In genomic region chr3L:15234233-15234778, dm6 we compare ENCODE assay signal across 2 fruit fly cellular contexts.
TF ChIP-seq lines count a peak whose summit lies in the region.

No protein-coding gene starts in this region.

TF ChIP-seq in whole organism, embryonic, 481 proteins besides CTCF, POLR2A, EP300 and RAD21 (continued from another document and continues in another):
- TF ChIP-seq ap (GFP tag; IDR thresholded peaks at IDR 0.05; lab: Robert Waterston, UW) (no peak; the same call in 1 of the 2 replicates), pb (GFP tag; optimal IDR thresholded peaks at IDR 0.05; lab: Kevin White, UChicago) (no peak), abd-A (tag; optimal IDR thresholded peaks at IDR 0.05; lab: Kevin White, UChicago) (peak; percentile 52), row (GFP tag; IDR thresholded peaks at IDR 0.05; lab: Robert Waterston, UW) (peak; percentile 85), chm (GFP tag; IDR thresholded peaks at IDR 0.05; lab: Robert Waterston, UW) (no peak), zfh2 (GFP tag; optimal IDR thresholded peaks at IDR 0.05; lab: Kevin White, UChicago) (peak; percentile 25), CG12769 (tag; optimal IDR thresholded peaks at IDR 0.05; lab: Kevin White, UChicago) (peak; percentile 12), Myb (GFP tag; optimal IDR thresholded peaks at IDR 0.05; lab: Kevin White, UChicago) (no peak), Dad (GFP tag; optimal IDR thresholded peaks at IDR 0.05; lab: Kevin White, UChicago) (no peak), CG15696 (tag; optimal IDR thresholded peaks at IDR 0.05; lab: Kevin White, UChicago) (no peak), CG32532 (GFP tag; IDR thresholded peaks at IDR 0.05; lab: Robert Waterston, UW) (peak; percentile 67), H15 (GFP tag; IDR thresholded peaks at IDR 0.05; lab: Robert Waterston, UW) (peak; percentile 39; the same call in 1 of the 3 replicates), CG16813 (GFP tag; IDR thresholded peaks at IDR 0.05; lab: Robert Waterston, UW; ENCODE audit: partially characterized antibody) (no peak; the same call in 2 of the 3 replicates), CG6689 (GFP tag; IDR thresholded peaks at IDR 0.05; lab: Robert Waterston, UW) (no peak), Dip3 (GFP tag; optimal IDR thresholded peaks at IDR 0.05; lab: Kevin White, UChicago) (no peak), Fer3 (tag; optimal IDR thresholded peaks at IDR 0.05; lab: Kevin White, UChicago) (no peak), slou (GFP tag; optimal IDR thresholded peaks at IDR 0.05; lab: Kevin White, UChicago) (no peak), CG9817 (tag; optimal IDR thresholded peaks at IDR 0.05; lab: Kevin White, UChicago) (peak; percentile 32), Nf-YC (tag; optimal IDR thresholded peaks at IDR 0.05; lab: Kevin White, UChicago) (no peak), phol (tag; optimal IDR thresholded peaks at IDR 0.05; lab: Kevin White, UChicago) (peak; percentile 24), Trl (optimal IDR thresholded peaks at IDR 0.05; lab: Kevin White, UChicago) (peak; percentile 70 to 73), Trl (GFP tag; optimal IDR thresholded peaks at IDR 0.05; lab: Kevin White, UChicago) (no peak), MESR4 (GFP tag; optimal IDR thresholded peaks at IDR 0.05; lab: Kevin White, UChicago) (no peak), CG15011 (GFP tag; optimal IDR thresholded peaks at IDR 0.05; lab: Kevin White, UChicago) (no peak), CG13894 (tag; optimal IDR thresholded peaks at IDR 0.05; lab: Kevin White, UChicago) (no peak), CG2116 (GFP tag; optimal IDR thresholded peaks at IDR 0.05; lab: Kevin White, UChicago) (no peak), CG17186 (GFP tag; optimal IDR thresholded peaks at IDR 0.05; lab: Kevin White, UChicago) (no peak), cg (GFP tag; optimal IDR thresholded peaks at IDR 0.05; lab: Kevin White, UChicago) (peak; percentile 49), Ets97D (GFP tag; optimal IDR thresholded peaks at IDR 0.05; lab: Kevin White, UChicago) (no peak), Rfx (GFP tag; IDR thresholded peaks at IDR 0.05; lab: Robert Waterston, UW) (peak; percentile 73; the same call in 1 of the 2 replicates), BEAF-32 (GFP tag; optimal IDR thresholded peaks at IDR 0.05; lab: Kevin White, UChicago) (no peak), CG1233 (GFP tag; optimal IDR thresholded peaks at IDR 0.05; lab: Kevin White, UChicago) (no peak), CG10366 (GFP tag; IDR thresholded peaks at IDR 0.05; lab: Robert Waterston, UW) (peak; percentile 29), CG14860 (GFP tag; IDR thresholded peaks at IDR 0.05; lab: Robert Waterston, UW; ENCODE audit: partially characterized antibody) (no peak), CG8359 (GFP tag; optimal IDR thresholded peaks at IDR 0.05; lab: Kevin White, UChicago; ENCODE audit: borderline replicate concordance) (no peak), sc (optimal IDR thresholded peaks at IDR 0.05; lab: Kevin White, UChicago) (no peak), sc (GFP tag; optimal IDR thresholded peaks at IDR 0.05; lab: Kevin White, UChicago) (no peak), gcm (GFP tag; optimal IDR thresholded peaks at IDR 0.05; lab: Kevin White, UChicago) (no peak), gt (GFP tag; IDR thresholded peaks at IDR 0.05; lab: Robert Waterston, UW) (no peak; the same call in 1 of the 2 replicates), CG9876 (GFP tag; optimal IDR thresholded peaks at IDR 0.05; lab: Kevin White, UChicago) (peak; percentile 16), CG10543 (GFP tag; optimal IDR thresholded peaks at IDR 0.05; lab: Kevin White, UChicago) (peak; percentile 5), CG6813 (GFP tag; optimal IDR thresholded peaks at IDR 0.05; lab: Kevin White, UChicago) (no peak), CG3726 (GFP tag; IDR thresholded peaks at IDR 0.05; lab: Robert Waterston, UW) (no peak), CG10147 (GFP tag; optimal IDR thresholded peaks at IDR 0.05; lab: Kevin White, UChicago) (peak; percentile 2), CG3838 (GFP tag; optimal IDR thresholded peaks at IDR 0.05; lab: Kevin White, UChicago) (no peak), Bdp1 (GFP tag; optimal IDR thresholded peaks at IDR 0.05; lab: Kevin White, UChicago) (no peak), eyg (GFP tag; optimal IDR thresholded peaks at IDR 0.05; lab: Kevin White, UChicago) (no peak), otp (GFP tag; IDR thresholded peaks at IDR 0.05; lab: Robert Waterston, UW) (0 out of 3 replicates have a peak, but pooled peaks have one; percentile 28), CG2889 (GFP tag; IDR thresholded peaks at IDR 0.05; lab: Robert Waterston, UW) (0 out of 3 replicates have a peak, but pooled peaks have one; percentile 44), Hsf (GFP tag; optimal IDR thresholded peaks at IDR 0.05; lab: Kevin White, UChicago) (no peak), CG12659 (GFP tag; optimal IDR thresholded peaks at IDR 0.05; lab: Kevin White, UChicago) (no peak), Six4 (GFP tag; optimal IDR thresholded peaks at IDR 0.05; lab: Kevin White, UChicago) (no peak), CG5245 (GFP tag; optimal IDR thresholded peaks at IDR 0.05; lab: Kevin White, UChicago) (no peak), CG13123 (GFP tag; optimal IDR thresholded peaks at IDR 0.05; lab: Kevin White, UChicago) (no peak), Rx (GFP tag; IDR thresholded peaks at IDR 0.05; lab: Robert Waterston, UW) (no peak), CG6254 (GFP tag; optimal IDR thresholded peaks at IDR 0.05; lab: Kevin White, UChicago) (no peak), CrebB (tag; optimal IDR thresholded peaks at IDR 0.05; lab: Kevin White, UChicago) (no peak), Nf-YA (GFP tag; IDR thresholded peaks at IDR 0.05; lab: Robert Waterston, UW) (no peak), Antp (GFP tag; optimal IDR thresholded peaks at IDR 0.05; lab: Kevin White, UChicago) (peak; percentile 38), pnt (GFP tag; optimal IDR thresholded peaks at IDR 0.05; lab: Kevin White, UChicago) (peak; percentile 38), tgo (GFP tag; IDR thresholded peaks at IDR 0.05; lab: Robert Waterston, UW) (peak; percentile 32; the same call in 2 of the 3 replicates), nerfin-2 (GFP tag; IDR thresholded peaks at IDR 0.05; lab: Robert Waterston, UW; ENCODE audit: partially characterized antibody) (no peak), jigr1 (GFP tag; IDR thresholded peaks at IDR 0.05; lab: Robert Waterston, UW) (no peak), CHES-1-like (GFP tag; optimal IDR thresholded peaks at IDR 0.05; lab: Kevin White, UChicago) (peak; percentile 26), CG43689 (GFP tag; IDR thresholded peaks at IDR 0.05; lab: Robert Waterston, UW) (no peak), Gsc (GFP tag; IDR thresholded peaks at IDR 0.05; lab: Robert Waterston, UW) (no peak), sug (tag; optimal IDR thresholded peaks at IDR 0.05; lab: Kevin White, UChicago) (peak; percentile 12)

TF ChIP-seq in whole organism, prepupa, 60 proteins besides CTCF, POLR2A, EP300 and RAD21 (continued from another document):
- TF ChIP-seq Lpt (GFP tag; optimal IDR thresholded peaks at IDR 0.05; lab: Kevin White, UChicago), result peak; percentile 49
- TF ChIP-seq svp (GFP tag; lab: Kevin White, UChicago), result peak; percentile 75
- TF ChIP-seq Hr39 (GFP tag; optimal IDR thresholded peaks at IDR 0.05; lab: Kevin White, UChicago), result peak; percentile 16
- TF ChIP-seq CG3919 (GFP tag; optimal IDR thresholded peaks at IDR 0.05; lab: Kevin White, UChicago), result peak; percentile 11
- TF ChIP-seq CG11762 (GFP tag; optimal IDR thresholded peaks at IDR 0.05; lab: Kevin White, UChicago; ENCODE audit: insufficient read depth), result peak; percentile 10
- TF ChIP-seq cyc (GFP tag; optimal IDR thresholded peaks at IDR 0.05; lab: Kevin White, UChicago), result no peak
